Worm (Caenorhabditis elegans): ENCODE data around the gene cyp-13A7.

The cyp-13A7 gene

ce11 chrII:9831033-9831432, 27.6 kb downstream of the cyp-13A7 start, which contains the start of gene ZK938.12:
TSS of gene ZK938.12 (plus strand) at chrII:9831333.
- TF ChIP-seq nhr-6 (tag; optimal IDR thresholded peaks at IDR 0.05) (no peak), ceh-16 (tag; optimal IDR thresholded peaks at IDR 0.05) (no peak), sem-4 (tag; optimal IDR thresholded peaks at IDR 0.05) (no peak), R02D3.7 (tag; optimal IDR thresholded peaks at IDR 0.05) (no peak), nhr-77 (tag; optimal IDR thresholded peaks at IDR 0.05) (no peak), lsy-2 (tag; optimal IDR thresholded peaks at IDR 0.05) (no peak), mdl-1 (tag; optimal IDR thresholded peaks at IDR 0.05) (no peak), alr-1 (tag; optimal IDR thresholded peaks at IDR 0.05) (no peak), Y55F3AM.14 (GFP tag; optimal IDR thresholded peaks at IDR 0.05) (no peak), ztf-11 (tag; optimal IDR thresholded peaks at IDR 0.05) (no peak), ZK546.5 (tag; optimal IDR thresholded peaks at IDR 0.05) (no peak), elt-3 (tag; optimal IDR thresholded peaks at IDR 0.05) (no peak), nhr-21 (tag; optimal IDR thresholded peaks at IDR 0.05) (no peak), nhr-11 (tag; optimal IDR thresholded peaks at IDR 0.05) (no peak), snpc-4 (tag; optimal IDR thresholded peaks at IDR 0.05) (no peak), C34F6.9 (tag; optimal IDR thresholded peaks at IDR 0.05) (no peak), egl-27 (tag; optimal IDR thresholded peaks at IDR 0.05) (no peak), dmd-4 (tag; optimal IDR thresholded peaks at IDR 0.05) (no peak), F13H6.1 (tag; optimal IDR thresholded peaks at IDR 0.05) (no peak)

DNA sequence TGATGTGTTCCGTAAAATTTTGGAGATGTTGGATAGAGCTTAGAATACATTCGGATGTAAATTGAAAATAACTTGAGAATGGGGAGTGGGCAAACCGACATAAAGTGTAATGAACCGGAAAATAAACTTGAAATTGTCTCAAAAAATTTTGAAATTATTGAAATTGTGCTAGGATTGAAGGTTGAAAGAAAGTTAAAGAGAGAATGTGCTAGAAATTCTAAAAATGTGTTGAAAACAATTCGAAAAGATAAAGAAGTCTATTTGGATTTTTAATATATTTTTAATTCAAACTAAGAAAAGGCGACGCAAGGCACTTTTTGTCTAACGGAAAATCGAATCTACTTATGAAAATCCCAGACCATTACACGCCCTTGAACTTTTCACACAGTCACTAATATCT, 30.4 kb downstream of the cyp-13A7 start, which contains the start of gene ZK938.3:
TSS of gene ZK938.3 (minus strand) at position 101 of the 400 bp plus-strand sequence.
- TF ChIP-seq unc-55 (GFP tag; optimal IDR thresholded peaks at IDR 0.05), result no peak
- TF ChIP-seq nhr-25 (tag; optimal IDR thresholded peaks at IDR 0.05), result no peak
- no peak for TF ChIP-seq Y55F3AM.14 (GFP tag; optimal IDR thresholded peaks at IDR 0.05)
- TF ChIP-seq lsy-2 (tag; optimal IDR thresholded peaks at IDR 0.05), result no peak
- TF ChIP-seq mab-5 (tag; optimal IDR thresholded peaks at IDR 0.05), result no peak
- TF ChIP-seq fos-1 (tag; optimal IDR thresholded peaks at IDR 0.05), result no peak
- TF ChIP-seq aly-2 (tag; optimal IDR thresholded peaks at IDR 0.05), result no peak

DNA sequence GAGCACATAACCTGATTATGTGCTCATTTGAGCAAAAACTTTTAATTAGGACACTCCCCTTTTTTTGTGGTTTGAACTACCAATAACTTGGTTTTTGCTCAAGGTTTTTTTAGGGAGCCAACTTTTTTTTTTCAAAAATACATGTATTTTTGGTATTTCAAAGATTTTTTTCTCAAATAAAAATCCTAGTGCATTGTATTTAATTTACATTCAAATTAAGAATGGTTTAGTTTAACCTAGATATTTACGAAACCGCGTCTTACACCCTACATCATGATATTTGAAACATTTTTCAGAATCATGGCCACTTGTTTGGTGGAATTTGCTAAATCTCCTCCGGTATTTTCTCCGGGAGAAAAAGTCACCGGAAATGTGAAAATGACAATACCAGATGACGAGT, 31.5 kb downstream of the cyp-13A7 start, which contains the start of gene arrd-5:
TSS of gene arrd-5 (plus strand) at position 301 of the 400 bp plus-strand sequence.
- no peak for TF ChIP-seq nhr-23 (tag; optimal IDR thresholded peaks at IDR 0.05)
- TF ChIP-seq lin-39 (tag; optimal IDR thresholded peaks at IDR 0.05), result no peak
- no peak for TF ChIP-seq unc-62 (GFP tag; optimal IDR thresholded peaks at IDR 0.05)
- TF ChIP-seq blmp-1 (tag; optimal IDR thresholded peaks at IDR 0.05; ENCODE audit: insufficient read depth), result no peak
- no peak for TF ChIP-seq sem-4 (tag; optimal IDR thresholded peaks at IDR 0.05)
- TF ChIP-seq mdl-1 (tag; optimal IDR thresholded peaks at IDR 0.05), result no peak
- TF ChIP-seq C34F6.9 (tag; optimal IDR thresholded peaks at IDR 0.05), result no peak
- TF ChIP-seq crh-2 (tag; optimal IDR thresholded peaks at IDR 0.05), result no peak
- TF ChIP-seq alr-1 (tag; optimal IDR thresholded peaks at IDR 0.05), result no peak

DNA sequence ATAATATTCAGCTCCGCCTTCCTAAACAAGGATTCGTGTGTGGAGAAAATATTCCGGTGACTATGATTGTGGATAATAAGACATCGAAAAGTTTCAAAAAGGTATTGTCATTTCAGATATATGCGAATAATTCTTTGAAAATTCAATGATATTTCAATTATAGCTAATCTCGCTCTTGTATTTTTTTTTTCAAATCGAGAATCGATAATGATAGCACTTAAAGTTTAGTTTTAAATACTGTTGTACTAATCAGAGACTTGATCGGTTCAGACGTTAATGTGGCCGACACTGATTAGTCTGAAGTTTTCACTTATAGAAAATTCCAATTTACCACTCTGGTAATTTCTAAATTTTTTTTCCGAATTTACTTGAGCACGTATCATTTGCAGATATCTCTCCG, 32.5 kb downstream of the cyp-13A7 start:
- no peak for TF ChIP-seq dmd-4 (tag; optimal IDR thresholded peaks at IDR 0.05)
- no peak for TF ChIP-seq peb-1 (tag; optimal IDR thresholded peaks at IDR 0.05)
- TF ChIP-seq unc-39 (tag; optimal IDR thresholded peaks at IDR 0.05), result no peak
- no peak for TF ChIP-seq ztf-11 (tag; optimal IDR thresholded peaks at IDR 0.05)
- TF ChIP-seq zag-1 (tag; optimal IDR thresholded peaks at IDR 0.05), result no peak
- no peak for TF ChIP-seq R02D3.7 (tag; optimal IDR thresholded peaks at IDR 0.05)
- no peak for TF ChIP-seq alr-1 (tag; optimal IDR thresholded peaks at IDR 0.05)
- no peak for TF ChIP-seq nhr-237 (tag; optimal IDR thresholded peaks at IDR 0.05)
- no peak for TF ChIP-seq nhr-25 (tag; optimal IDR thresholded peaks at IDR 0.05)
- no peak for TF ChIP-seq fos-1 (tag; optimal IDR thresholded peaks at IDR 0.05)
- TF ChIP-seq lin-13 (GFP tag; optimal IDR thresholded peaks at IDR 0.05), result no peak
- no peak for TF ChIP-seq snpc-4 (tag; optimal IDR thresholded peaks at IDR 0.05)
- no peak for TF ChIP-seq ceh-16 (tag; optimal IDR thresholded peaks at IDR 0.05)
- no peak for TF ChIP-seq nhr-11 (tag; optimal IDR thresholded peaks at IDR 0.05)
- TF ChIP-seq elt-1 (tag; optimal IDR thresholded peaks at IDR 0.05), result no peak
- no peak for TF ChIP-seq Y55F3AM.14 (GFP tag; optimal IDR thresholded peaks at IDR 0.05)
- no peak for TF ChIP-seq unc-55 (GFP tag; optimal IDR thresholded peaks at IDR 0.05)
- no peak for TF ChIP-seq lin-39 (tag; optimal IDR thresholded peaks at IDR 0.05)
- TF ChIP-seq sem-4 (tag; optimal IDR thresholded peaks at IDR 0.05), result no peak

All from whole organism, L2 larva.